Worm (Caenorhabditis elegans): Measurements from ENCODE around the gene mrpl-45.

Gene mrpl-45

DNA sequence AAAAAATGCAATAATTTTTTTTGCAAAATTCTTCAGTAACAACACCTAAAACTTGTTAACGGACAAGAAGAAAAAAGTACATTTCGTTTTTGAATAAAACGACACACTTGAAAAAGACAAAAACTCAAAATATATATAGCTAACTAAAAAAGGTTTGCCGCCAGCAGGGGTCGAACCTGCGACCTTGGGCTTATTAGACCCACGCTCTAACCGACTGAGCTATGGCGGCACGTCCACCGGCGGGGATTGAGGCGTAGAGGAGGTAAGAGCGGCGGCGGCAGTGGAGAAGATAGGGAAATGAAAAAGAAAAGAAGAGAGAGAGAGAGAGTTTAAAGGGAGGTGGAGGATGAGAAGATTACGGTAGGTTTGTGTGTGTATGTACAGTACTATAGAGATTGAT is 16.4 kb upstream of the mrpl-45 start (continued):
- peak; percentile 44; the same call in 1 of the 2 replicates for TF ChIP-seq snpc-1.2 (GFP tag; IDR thresholded peaks at IDR 0.05)
- no peak for TF ChIP-seq daf-19 (GFP tag; conservative IDR thresholded peaks at IDR 0.05)

ce11 chrIII:1216096-1216495 is 14.3 kb upstream of the mrpl-45 start:
- no peak for TF ChIP-seq zip-11 (GFP tag; IDR thresholded peaks at IDR 0.05)
- peak; percentile 70 for TF ChIP-seq ceh-28 (tag; optimal IDR thresholded peaks at IDR 0.05)
- no peak for TF ChIP-seq daf-19 (GFP tag; conservative IDR thresholded peaks at IDR 0.05)
- TF ChIP-seq set-16 (GFP tag; IDR thresholded peaks at IDR 0.05), result no peak
- TF ChIP-seq egl-27 (tag; optimal IDR thresholded peaks at IDR 0.05), result no peak
- peak; percentile 22 for TF ChIP-seq aha-1 (tag)
- TF ChIP-seq mep-1 (tag; optimal IDR thresholded peaks at IDR 0.05), result no peak
- no peak for TF ChIP-seq snpc-1.2 (GFP tag; IDR thresholded peaks at IDR 0.05)
- no peak for TF ChIP-seq unc-39 (tag; optimal IDR thresholded peaks at IDR 0.05)
- no peak for TF ChIP-seq hlh-11 (tag; optimal IDR thresholded peaks at IDR 0.05)
- no peak for TF ChIP-seq dmd-9 (GFP tag; IDR thresholded peaks at IDR 0.05)
- TF ChIP-seq F10B5.3 (tag; optimal IDR thresholded peaks at IDR 0.05), result no peak
- TF ChIP-seq lim-7 (GFP tag; IDR thresholded peaks at IDR 0.05), result no peak
- no peak for TF ChIP-seq ceh-82 (tag; optimal IDR thresholded peaks at IDR 0.05)
- TF ChIP-seq ctbp-1 (GFP tag; IDR thresholded peaks at IDR 0.05), result no peak
- no peak for TF ChIP-seq tra-1 (GFP tag; IDR thresholded peaks at IDR 0.05)

- TF ChIP-seq nhr-28 (tag; optimal IDR thresholded peaks at IDR 0.05), result peak; percentile 66
- TF ChIP-seq php-3 (GFP tag; IDR thresholded peaks at IDR 0.05), result no peak
- no peak for TF ChIP-seq nhr-237 (tag; optimal IDR thresholded peaks at IDR 0.05)
- no peak for TF ChIP-seq R02D3.7 (tag; optimal IDR thresholded peaks at IDR 0.05)
- peak; percentile 86 for TF ChIP-seq dmd-6 (GFP tag; IDR thresholded peaks at IDR 0.05)
- no peak for TF ChIP-seq daf-16 (GFP tag; optimal IDR thresholded peaks at IDR 0.05)
- peak; percentile 70 for TF ChIP-seq daf-16 (tag; optimal IDR thresholded peaks at IDR 0.05)
- 0 out of 2 replicates have a peak, but pooled peaks have one; percentile 17 for TF ChIP-seq T26A8.4 (GFP tag; IDR thresholded peaks at IDR 0.05)
- TF ChIP-seq dve-1 (tag; optimal IDR thresholded peaks at IDR 0.05; ENCODE audit: insufficient read depth), result peak; percentile 53
- TF ChIP-seq F37D6.2 (tag; optimal IDR thresholded peaks at IDR 0.05), result no peak
- 0 out of 2 replicates have a peak, but pooled peaks have one; percentile 37 for TF ChIP-seq tra-1 (GFP tag; IDR thresholded peaks at IDR 0.05)
- peak; percentile 60; the same call in 1 of the 2 replicates for TF ChIP-seq saeg-2 (GFP tag; IDR thresholded peaks at IDR 0.05)
- peak; percentile 36 for TF ChIP-seq lin-13 (GFP tag; optimal IDR thresholded peaks at IDR 0.05)
- TF ChIP-seq gei-8 (GFP tag; optimal IDR thresholded peaks at IDR 0.05), result no peak
- peak; percentile 39; the same call in 1 of the 2 replicates for TF ChIP-seq lin-1 (GFP tag; IDR thresholded peaks at IDR 0.05)
- TF ChIP-seq nhr-48 (tag; optimal IDR thresholded peaks at IDR 0.05), result peak; percentile 0
- peak; percentile 84 for TF ChIP-seq pqm-1 (tag; optimal IDR thresholded peaks at IDR 0.05)
- TF ChIP-seq hlh-11 (tag; optimal IDR thresholded peaks at IDR 0.05), result peak; percentile 78
- no peak for TF ChIP-seq duxl-1 (tag; optimal IDR thresholded peaks at IDR 0.05; ENCODE audit: poor library complexity)
- no peak for TF ChIP-seq ceh-28 (tag; optimal IDR thresholded peaks at IDR 0.05)
- TF ChIP-seq pha-4 (GFP tag; IDR thresholded peaks at IDR 0.05), result 0 out of 2 replicates have a peak, but pooled peaks have one; percentile 40
- no peak for TF ChIP-seq pha-4 (tag; optimal IDR thresholded peaks at IDR 0.05)
- TF ChIP-seq nhr-42 (GFP tag; IDR thresholded peaks at IDR 0.05), result no peak
- TF ChIP-seq mxl-3 (GFP tag; optimal IDR thresholded peaks at IDR 0.05), result peak; percentile 53
- TF ChIP-seq nhr-77 (tag; optimal IDR thresholded peaks at IDR 0.05), result no peak
- no peak for TF ChIP-seq fkh-10 (GFP tag; optimal IDR thresholded peaks at IDR 0.05)
- TF ChIP-seq ama-1 (optimal IDR thresholded peaks at IDR 0.05), result peak; percentile 75
Observed at ce11 chrIII:1214680-1215079, 12.9 kb upstream of the mrpl-45 start, which contains the start of gene Y119D3B.21. Y119D3B.21 (plus strand) TSS chrIII:1215000.

Measured in whole organism, L4 larva.